Fruit fly (Drosophila melanogaster): Measurements from ENCODE around the gene CG33700.

CG33700 gene

dm6 chr3L:9466595-9466994 is 58.7 kb downstream of the CG33700 start (continued):
- no peak for TF ChIP-seq CG6175 (GFP tag; IDR thresholded peaks at IDR 0.05)
- TF ChIP-seq CG11247 (GFP tag; IDR thresholded peaks at IDR 0.05) = no peak
- peak; percentile 37 for TF ChIP-seq CG34376 (GFP tag; optimal IDR thresholded peaks at IDR 0.05)
- TF ChIP-seq CG30020 (tag; optimal IDR thresholded peaks at IDR 0.05) = no peak
- TF ChIP-seq crc (GFP tag; optimal IDR thresholded peaks at IDR 0.05) = no peak
- TF ChIP-seq CG7271 (tag; optimal IDR thresholded peaks at IDR 0.05) = no peak
- TF ChIP-seq zf30C (GFP tag; optimal IDR thresholded peaks at IDR 0.05) = no peak
- TF ChIP-seq Sry-δ (GFP tag; optimal IDR thresholded peaks at IDR 0.05) = no peak
- TF ChIP-seq Dfd (GFP tag; optimal IDR thresholded peaks at IDR 0.05) = no peak
- peak in 1 of 2 experiments; percentile 29 for TF ChIP-seq bsh (GFP tag; optimal IDR thresholded peaks at IDR 0.05)
- TF ChIP-seq CG1024 (GFP tag; IDR thresholded peaks at IDR 0.05) = no peak
- no peak for TF ChIP-seq Hmx (GFP tag; optimal IDR thresholded peaks at IDR 0.05)
- no peak for TF ChIP-seq CG16813 (GFP tag; IDR thresholded peaks at IDR 0.05; ENCODE audit: partially characterized antibody)
- TF ChIP-seq ara (GFP tag; IDR thresholded peaks at IDR 0.05) = no peak
- no peak for TF ChIP-seq sima (GFP tag; optimal IDR thresholded peaks at IDR 0.05)
- TF ChIP-seq esg (GFP tag; conservative IDR thresholded peaks at IDR 0.05) = no peak
- no peak for TF ChIP-seq CG10565 (GFP tag; optimal IDR thresholded peaks at IDR 0.05)
- TF ChIP-seq Meics (GFP tag; optimal IDR thresholded peaks at IDR 0.05) = peak; percentile 41
- TF ChIP-seq gsb-n (tag; optimal IDR thresholded peaks at IDR 0.05) = no peak
- peak; percentile 28; the same call in 1 of the 2 replicates for TF ChIP-seq CG6689 (GFP tag; IDR thresholded peaks at IDR 0.05)
- no peak for TF ChIP-seq sqz (GFP tag; optimal IDR thresholded peaks at IDR 0.05)
- no peak for TF ChIP-seq B-H2 (GFP tag; optimal IDR thresholded peaks at IDR 0.05)
- TF ChIP-seq Antp (GFP tag; optimal IDR thresholded peaks at IDR 0.05) = no peak
- TF ChIP-seq CG9876 (GFP tag; optimal IDR thresholded peaks at IDR 0.05) = no peak
- TF ChIP-seq Rx (GFP tag; IDR thresholded peaks at IDR 0.05) = no peak
- no peak for TF ChIP-seq her (GFP tag; optimal IDR thresholded peaks at IDR 0.05)
- TF ChIP-seq CG10209 (GFP tag; optimal IDR thresholded peaks at IDR 0.05) = peak; percentile 57
- TF ChIP-seq CG9215 (GFP tag; IDR thresholded peaks at IDR 0.05) = peak; percentile 31; the same call in 1 of the 2 replicates
- TF ChIP-seq nau (GFP tag; optimal IDR thresholded peaks at IDR 0.05) = no peak
- no peak for TF ChIP-seq BEAF-32 (GFP tag; optimal IDR thresholded peaks at IDR 0.05)
- TF ChIP-seq CG2202 (tag; optimal IDR thresholded peaks at IDR 0.05) = no peak
- TF ChIP-seq HLH54F (GFP tag; optimal IDR thresholded peaks at IDR 0.05) = no peak
- TF ChIP-seq CG6272 (GFP tag; IDR thresholded peaks at IDR 0.05) = no peak
- no peak for TF ChIP-seq Bgb (GFP tag; IDR thresholded peaks at IDR 0.05; ENCODE audit: partially characterized antibody)
- TF ChIP-seq CG13424 (tag; optimal IDR thresholded peaks at IDR 0.05) = peak; percentile 59
- TF ChIP-seq ap (GFP tag; IDR thresholded peaks at IDR 0.05) = no peak
- no peak for TF ChIP-seq CG17328 (GFP tag; IDR thresholded peaks at IDR 0.05)
- TF ChIP-seq klu (GFP tag; IDR thresholded peaks at IDR 0.05) = no peak
- no peak for TF ChIP-seq CG4404 (GFP tag; IDR thresholded peaks at IDR 0.05)
- no peak for TF ChIP-seq slp2 (GFP tag; optimal IDR thresholded peaks at IDR 0.05)
- TF ChIP-seq Myb (GFP tag; optimal IDR thresholded peaks at IDR 0.05) = no peak
- no peak for TF ChIP-seq CG8765 (GFP tag; IDR thresholded peaks at IDR 0.05)
- no peak for TF ChIP-seq bbx (GFP tag; IDR thresholded peaks at IDR 0.05; ENCODE audit: partially characterized antibody)
- peak; percentile 55 for TF ChIP-seq Med (GFP tag)
- no peak for TF ChIP-seq lmd (GFP tag; IDR thresholded peaks at IDR 0.05)
- TF ChIP-seq CG12391 (tag; optimal IDR thresholded peaks at IDR 0.05) = peak; percentile 56
- TF ChIP-seq psq (GFP tag; optimal IDR thresholded peaks at IDR 0.05) = no peak
- TF ChIP-seq MTF-1 (GFP tag; optimal IDR thresholded peaks at IDR 0.05; ENCODE audit: borderline replicate concordance) = no peak
- no peak for TF ChIP-seq Hr3 (GFP tag; optimal IDR thresholded peaks at IDR 0.05)
- TF ChIP-seq abd-A (tag; optimal IDR thresholded peaks at IDR 0.05) = no peak
- TF ChIP-seq CG6654 (GFP tag; optimal IDR thresholded peaks at IDR 0.05) = no peak
- no peak for TF ChIP-seq run (tag; optimal IDR thresholded peaks at IDR 0.05)

Measured in whole organism, embryonic.